Fruit fly (Drosophila melanogaster): ENCODE results near the gene CG31815.

CG31815 gene

dm6 chr2L:16582732-16583131 is 22.9 kb upstream of the CG31815 start:
- peak; percentile 95 for TF ChIP-seq CG6654 (GFP tag; optimal IDR thresholded peaks at IDR 0.05)
- TF ChIP-seq jigr1 (GFP tag; IDR thresholded peaks at IDR 0.05) = no peak
- no peak for TF ChIP-seq wek (GFP tag; optimal IDR thresholded peaks at IDR 0.05)
- TF ChIP-seq stwl (tag; optimal IDR thresholded peaks at IDR 0.05) = peak; percentile 40
- peak; percentile 86 for TF ChIP-seq cad (GFP tag; optimal IDR thresholded peaks at IDR 0.05)
- no peak for TF ChIP-seq CG17912 (GFP tag; optimal IDR thresholded peaks at IDR 0.05)

dm6 chr2L:16587654-16588348 is 17.8 kb upstream of the CG31815 start:
- TF ChIP-seq Jarid2 (GFP tag; optimal IDR thresholded peaks at IDR 0.05) (peak; percentile 16), Dbx (GFP tag; IDR thresholded peaks at IDR 0.05) (no peak), pros (GFP tag; optimal IDR thresholded peaks at IDR 0.05) (peak; percentile 88), CG34422 (GFP tag; IDR thresholded peaks at IDR 0.05) (no peak), CG17359 (tag; optimal IDR thresholded peaks at IDR 0.05) (no peak), CkIIα-i1 (GFP tag; IDR thresholded peaks at IDR 0.05) (no peak), Lpt (GFP tag; optimal IDR thresholded peaks at IDR 0.05) (no peak), grau (tag; optimal IDR thresholded peaks at IDR 0.05) (no peak), dimm (GFP tag; IDR thresholded peaks at IDR 0.05) (no peak), CG4730 (GFP tag; IDR thresholded peaks at IDR 0.05) (no peak), sisA (GFP tag; IDR thresholded peaks at IDR 0.05) (no peak), Ets65A (GFP tag) (no peak), Meics (GFP tag; optimal IDR thresholded peaks at IDR 0.05) (no peak), CG30020 (tag; optimal IDR thresholded peaks at IDR 0.05) (no peak), Hmx (GFP tag; optimal IDR thresholded peaks at IDR 0.05) (no peak), pb (GFP tag; optimal IDR thresholded peaks at IDR 0.05) (no peak), inv (GFP tag; IDR thresholded peaks at IDR 0.05; ENCODE audit: partially characterized antibody) (no peak), CG7556 (GFP tag; optimal IDR thresholded peaks at IDR 0.05) (no peak), amos (GFP tag; IDR thresholded peaks at IDR 0.05; ENCODE audit: partially characterized antibody) (no peak), bigmax (GFP tag; optimal IDR thresholded peaks at IDR 0.05) (no peak), TFAM (GFP tag; optimal IDR thresholded peaks at IDR 0.05) (no peak), CG2120 (GFP tag; optimal IDR thresholded peaks at IDR 0.05) (no peak), HLH3B (GFP tag; IDR thresholded peaks at IDR 0.05) (no peak), zen2 (GFP tag; IDR thresholded peaks at IDR 0.05; ENCODE audit: partially characterized antibody) (peak; percentile 35; the same call in 2 of the 3 replicates), Scr (GFP tag; IDR thresholded peaks at IDR 0.05; ENCODE audit: partially characterized antibody) (no peak), sens (GFP tag) (peak; percentile 78), CG13123 (GFP tag; optimal IDR thresholded peaks at IDR 0.05) (no peak), fd64A (GFP tag; optimal IDR thresholded peaks at IDR 0.05) (no peak), CG6813 (GFP tag; optimal IDR thresholded peaks at IDR 0.05) (no peak), fd102C (GFP tag; optimal IDR thresholded peaks at IDR 0.05) (no peak), Dfd (GFP tag; optimal IDR thresholded peaks at IDR 0.05) (no peak), CG3838 (GFP tag; optimal IDR thresholded peaks at IDR 0.05) (no peak), lbe (GFP tag; optimal IDR thresholded peaks at IDR 0.05) (peak; percentile 44), Asciz (GFP tag; optimal IDR thresholded peaks at IDR 0.05) (no peak), CG9609 (GFP tag; optimal IDR thresholded peaks at IDR 0.05) (no peak), NC2β (GFP tag; optimal IDR thresholded peaks at IDR 0.05) (no peak), CG10274 (GFP tag; optimal IDR thresholded peaks at IDR 0.05) (peak; percentile 97), nom (GFP tag; optimal IDR thresholded peaks at IDR 0.05) (peak; percentile 85), Xbp1 (GFP tag; optimal IDR thresholded peaks at IDR 0.05) (no peak), pita (GFP tag; optimal IDR thresholded peaks at IDR 0.05) (no peak), sd (tag; optimal IDR thresholded peaks at IDR 0.05) (peak; percentile 98), Dip3 (GFP tag; optimal IDR thresholded peaks at IDR 0.05) (no peak), CG11085 (GFP tag; IDR thresholded peaks at IDR 0.05) (no peak)
